Fruit fly (Drosophila melanogaster): ENCODE results near the gene Axs.

Axs gene

dm6 chrX:16687400-16688105, 3.9 kb upstream of the Axs start (continued):
- TF ChIP-seq CG10654 (GFP tag; optimal IDR thresholded peaks at IDR 0.05) (no peak), CG5245 (GFP tag; optimal IDR thresholded peaks at IDR 0.05) (no peak), CG4707 (GFP tag; optimal IDR thresholded peaks at IDR 0.05) (no peak), cato (GFP tag; optimal IDR thresholded peaks at IDR 0.05; ENCODE audit: borderline replicate concordance) (no peak), NFAT (GFP tag; IDR thresholded peaks at IDR 0.05) (no peak), CG10431 (GFP tag; optimal IDR thresholded peaks at IDR 0.05) (no peak), CG15514 (GFP tag; optimal IDR thresholded peaks at IDR 0.05) (peak; percentile 24), Ets65A (GFP tag) (peak; percentile 76), emc (GFP tag; optimal IDR thresholded peaks at IDR 0.05) (no peak), ttk (GFP tag; IDR thresholded peaks at IDR 0.05) (no peak), wdn (GFP tag; IDR thresholded peaks at IDR 0.05) (no peak), CG11456 (GFP tag; IDR thresholded peaks at IDR 0.05) (no peak), CG15073 (GFP tag; optimal IDR thresholded peaks at IDR 0.05) (no peak), bigmax (GFP tag; optimal IDR thresholded peaks at IDR 0.05) (no peak), pb (GFP tag; optimal IDR thresholded peaks at IDR 0.05) (no peak), Antp (GFP tag; optimal IDR thresholded peaks at IDR 0.05) (no peak), GATAe (GFP tag; conservative IDR thresholded peaks at IDR 0.05) (no peak), eve (GFP tag; optimal IDR thresholded peaks at IDR 0.05) (no peak), dm (GFP tag; optimal IDR thresholded peaks at IDR 0.05) (no peak), fu2 (GFP tag; optimal IDR thresholded peaks at IDR 0.05) (no peak), dpn (GFP tag; optimal IDR thresholded peaks at IDR 0.05) (no peak), Optix (GFP tag; IDR thresholded peaks at IDR 0.05) (no peak), CG3281 (GFP tag; optimal IDR thresholded peaks at IDR 0.05) (no peak), CG15479 (GFP tag; optimal IDR thresholded peaks at IDR 0.05) (no peak), CG8944 (GFP tag; optimal IDR thresholded peaks at IDR 0.05) (no peak), CG13123 (GFP tag; optimal IDR thresholded peaks at IDR 0.05) (no peak), CG9437 (GFP tag; optimal IDR thresholded peaks at IDR 0.05) (peak; percentile 15), CG7786 (GFP tag; optimal IDR thresholded peaks at IDR 0.05) (no peak), dmrt99B (tag; optimal IDR thresholded peaks at IDR 0.05) (no peak), Dfd (GFP tag; optimal IDR thresholded peaks at IDR 0.05) (no peak), ara (GFP tag; IDR thresholded peaks at IDR 0.05) (no peak), CG6689 (GFP tag; IDR thresholded peaks at IDR 0.05) (0 out of 2 replicates have a peak, but pooled peaks have one; percentile 8), lov (optimal IDR thresholded peaks at IDR 0.05) (no peak), lov (GFP tag; IDR thresholded peaks at IDR 0.05) (no peak), B-H1 (GFP tag; IDR thresholded peaks at IDR 0.05) (no peak), CG5180 (GFP tag; optimal IDR thresholded peaks at IDR 0.05) (no peak), Nf-YC (tag; optimal IDR thresholded peaks at IDR 0.05) (no peak), CG16863 (GFP tag; optimal IDR thresholded peaks at IDR 0.05) (no peak), Usf (GFP tag; optimal IDR thresholded peaks at IDR 0.05) (no peak), CG14965 (GFP tag; optimal IDR thresholded peaks at IDR 0.05; ENCODE audit: borderline replicate concordance) (no peak), Med (GFP tag) (peak; percentile 36), CG6854 (GFP tag; optimal IDR thresholded peaks at IDR 0.05) (no peak), Chrac-16 (GFP tag; optimal IDR thresholded peaks at IDR 0.05) (no peak), CG18476 (GFP tag; optimal IDR thresholded peaks at IDR 0.05) (no peak), zfh1 (GFP tag; IDR thresholded peaks at IDR 0.05) (no peak), yki (optimal IDR thresholded peaks at IDR 0.05) (no peak), rib (GFP tag; IDR thresholded peaks at IDR 0.05) (no peak), phol (tag; optimal IDR thresholded peaks at IDR 0.05) (peak; percentile 20), gsb-n (tag; optimal IDR thresholded peaks at IDR 0.05) (no peak), repo (GFP tag; optimal IDR thresholded peaks at IDR 0.05) (no peak), CG1024 (GFP tag; IDR thresholded peaks at IDR 0.05) (no peak), CG2875 (GFP tag; optimal IDR thresholded peaks at IDR 0.05) (no peak)

Data from whole organism, embryonic.